Fruit fly (Drosophila melanogaster): ENCODE results near the gene Ctps.
A peak's percentile ranks its signal among the peaks of the same experiment; 100 is the strongest.

The Ctps gene

dm6 chr3L:15104849-15105555 is 7.3 kb downstream of the Ctps start (continued):
- TF ChIP-seq CG2202 (tag; optimal IDR thresholded peaks at IDR 0.05) (no peak), stwl (tag; optimal IDR thresholded peaks at IDR 0.05) (no peak), Abd-B (GFP tag; optimal IDR thresholded peaks at IDR 0.05) (peak; percentile 26), CG9727 (GFP tag; optimal IDR thresholded peaks at IDR 0.05) (peak; percentile 56), Nf-YC (tag; optimal IDR thresholded peaks at IDR 0.05) (no peak), CG18262 (tag; optimal IDR thresholded peaks at IDR 0.05) (peak; percentile 46), Side (GFP tag; optimal IDR thresholded peaks at IDR 0.05) (peak; percentile 18), CG4820 (GFP tag; optimal IDR thresholded peaks at IDR 0.05) (no peak), CG6791 (GFP tag; IDR thresholded peaks at IDR 0.05; ENCODE audit: partially characterized antibody) (no peak), cg (GFP tag; optimal IDR thresholded peaks at IDR 0.05) (no peak), toy (GFP tag; IDR thresholded peaks at IDR 0.05) (no peak), tio (GFP tag; optimal IDR thresholded peaks at IDR 0.05) (peak; percentile 32), ranshi (GFP tag; IDR thresholded peaks at IDR 0.05) (no peak; the same call in 1 of the 2 replicates), Dek (tag; optimal IDR thresholded peaks at IDR 0.05) (no peak), CG12155 (GFP tag; optimal IDR thresholded peaks at IDR 0.05) (peak; percentile 45), CG17568 (GFP tag; optimal IDR thresholded peaks at IDR 0.05) (peak; percentile 29), CG7839 (tag; optimal IDR thresholded peaks at IDR 0.05) (peak; percentile 69), CG10321 (GFP tag; IDR thresholded peaks at IDR 0.05) (no peak), croc (GFP tag; conservative IDR thresholded peaks at IDR 0.05) (peak; percentile 26; the same call in 2 of the 3 replicates), Bgb (GFP tag; IDR thresholded peaks at IDR 0.05; ENCODE audit: partially characterized antibody) (no peak), CG11398 (GFP tag; optimal IDR thresholded peaks at IDR 0.05) (peak; percentile 53), Optix (GFP tag; IDR thresholded peaks at IDR 0.05) (peak; percentile 43; the same call in 1 of the 3 replicates), CG11247 (GFP tag; IDR thresholded peaks at IDR 0.05) (peak; percentile 51), CG17328 (GFP tag; IDR thresholded peaks at IDR 0.05) (no peak), Elba2 (GFP tag; optimal IDR thresholded peaks at IDR 0.05) (no peak), en (GFP tag; optimal IDR thresholded peaks at IDR 0.05) (peak; percentile 2), Bteb2 (GFP tag; optimal IDR thresholded peaks at IDR 0.05) (peak; percentile 43), abd-A (tag; optimal IDR thresholded peaks at IDR 0.05) (no peak), Mrtf (GFP tag; IDR thresholded peaks at IDR 0.05) (0 out of 3 replicates have a peak, but pooled peaks have one; percentile 22), br (optimal IDR thresholded peaks at IDR 0.05) (no peak), CG16815 (GFP tag; optimal IDR thresholded peaks at IDR 0.05) (peak; percentile 13), pho (GFP tag; optimal IDR thresholded peaks at IDR 0.05) (peak; percentile 81), CG1529 (GFP tag; optimal IDR thresholded peaks at IDR 0.05) (peak; percentile 47), CG4404 (GFP tag; IDR thresholded peaks at IDR 0.05) (peak; percentile 44; the same call in 1 of the 2 replicates), inv (GFP tag; IDR thresholded peaks at IDR 0.05; ENCODE audit: partially characterized antibody) (no peak), corto (GFP tag; optimal IDR thresholded peaks at IDR 0.05) (peak; percentile 55), CG30020 (tag; optimal IDR thresholded peaks at IDR 0.05) (no peak), Aef1 (GFP tag; IDR thresholded peaks at IDR 0.05) (peak; percentile 35), Kr (GFP tag; optimal IDR thresholded peaks at IDR 0.05) (no peak), bsh (GFP tag; optimal IDR thresholded peaks at IDR 0.05) (peak; percentile 48 to 87), CG4707 (GFP tag; optimal IDR thresholded peaks at IDR 0.05) (no peak), Rx (GFP tag; IDR thresholded peaks at IDR 0.05) (0 out of 2 replicates have a peak, but pooled peaks have one; percentile 44), Drgx (GFP tag; IDR thresholded peaks at IDR 0.05) (peak; percentile 86), Hand (GFP tag; optimal IDR thresholded peaks at IDR 0.05) (peak; percentile 24), Meics (GFP tag; optimal IDR thresholded peaks at IDR 0.05) (peak; percentile 54), Ptx1 (GFP tag; IDR thresholded peaks at IDR 0.05) (peak; percentile 79), Neu2 (GFP tag; optimal IDR thresholded peaks at IDR 0.05; ENCODE audit: borderline replicate concordance) (no peak), aop (GFP tag; IDR thresholded peaks at IDR 0.05) (no peak), Sry-β (GFP tag; optimal IDR thresholded peaks at IDR 0.05) (no peak), repo (GFP tag; optimal IDR thresholded peaks at IDR 0.05) (peak; percentile 5)

All from whole organism, embryonic.